Fruit fly (Drosophila melanogaster) whole organism, embryonic: Measurements from ENCODE around the gene CG10301.

Source experiments
- ATbp ChIP-seq: fragments of 200-800 bp; sonication (Bioruptor generic); optimal IDR thresholded peaks from 2 replicates; lab custom pipeline; 2017; ENCODE audit warnings: missing biosample characterization, mild to moderate bottlenecking, missing genetic modification characterization, missing genetic modification reagents
- Antp ChIP-seq: fragments of 200-800 bp; sonication (Bioruptor generic); optimal IDR thresholded peaks from 3 replicates; lab custom pipeline; 2016; ENCODE audit warnings: missing biosample characterization, missing genetic modification characterization
- BtbVII ChIP-seq: fragments of 200-800 bp; sonication (Bioruptor generic); optimal IDR thresholded peaks from 3 replicates; lab custom pipeline; 2017; ENCODE audit warnings: missing biosample characterization, mild to moderate bottlenecking, missing genetic modification characterization
- CG10147 ChIP-seq: fragments of 200-800 bp; sonication (Bioruptor generic); optimal IDR thresholded peaks from 2 replicates; lab custom pipeline; 2019; ENCODE audit warnings: missing biosample characterization, mild to moderate bottlenecking, missing genetic modification characterization, moderate library complexity
- CG1024 ChIP-seq: fragments of 200-800 bp; sonication (Bioruptor generic); IDR thresholded peaks from 2 replicates; pipeline ENCODE4 v1.3.6; 2022; ENCODE audit warnings: missing biosample characterization, missing genetic modification characterization
- CG11456 ChIP-seq: fragments of 200-800 bp; sonication (Bioruptor generic); IDR thresholded peaks from 3 replicates; pipeline ENCODE4 v1.3.6; 2022; ENCODE audit warnings: missing biosample characterization, missing genetic modification characterization
- CG12769 ChIP-seq: fragments of 200-800 bp; sonication (Bioruptor generic); optimal IDR thresholded peaks from 2 replicates; lab custom pipeline; 2019; ENCODE audit warnings: missing biosample characterization, mild to moderate bottlenecking, missing genetic modification characterization, moderate library complexity
- CG13287 ChIP-seq: fragments of 200-800 bp; sonication (Bioruptor generic); IDR thresholded peaks from 2 replicates; pipeline ENCODE4 v1.3.6; 2022; ENCODE audit warnings: missing biosample characterization, missing genetic modification characterization; ENCODE audit not compliant: partially characterized antibody
- CG13424 ChIP-seq: fragments of 200-800 bp; sonication (Bioruptor generic); optimal IDR thresholded peaks from 2 replicates; lab custom pipeline; 2019; ENCODE audit warnings: missing biosample characterization, mild to moderate bottlenecking, missing genetic modification characterization, moderate library complexity
- CG14667 ChIP-seq: fragments of 200-800 bp; sonication (Bioruptor generic); IDR thresholded peaks from 2 replicates; pipeline ENCODE4 v1.3.6; 2022; ENCODE audit warnings: missing biosample characterization, missing genetic modification characterization
- CG1602 ChIP-seq: fragments of 200-800 bp; sonication (Bioruptor generic); optimal IDR thresholded peaks from 3 replicates; lab custom pipeline; 2016; ENCODE audit warnings: missing biosample characterization, missing genetic modification characterization
- CG2875 ChIP-seq: fragments of 200-800 bp; sonication (Bioruptor generic); optimal IDR thresholded peaks from 2 replicates; lab custom pipeline; 2017; ENCODE audit warnings: missing biosample characterization, mild to moderate bottlenecking, missing genetic modification characterization, missing genetic modification reagents
- CG31388 ChIP-seq: fragments of 200-800 bp; sonication (Bioruptor generic); optimal IDR thresholded peaks from 2 replicates; lab custom pipeline; 2016; ENCODE audit warnings: missing biosample characterization, missing genetic modification characterization
- CG34376 ChIP-seq: fragments of 200-800 bp; sonication (Bioruptor generic); optimal IDR thresholded peaks from 2 replicates; lab custom pipeline; 2018; ENCODE audit warnings: missing biosample characterization, mild to moderate bottlenecking, missing genetic modification characterization
- CG34422 ChIP-seq: fragments of 200-800 bp; sonication (Bioruptor generic); IDR thresholded peaks from 3 replicates; pipeline ENCODE4 v1.3.6; 2022; ENCODE audit warnings: missing biosample characterization, missing genetic modification characterization
- CG42726 ChIP-seq: fragments of 200-800 bp; sonication (Bioruptor generic); IDR thresholded peaks from 2 replicates; pipeline ENCODE4 v1.3.6; 2022; ENCODE audit warnings: missing biosample characterization, missing genetic modification characterization; ENCODE audit not compliant: partially characterized antibody
- CG4854 ChIP-seq: fragments of 200-800 bp; sonication (Bioruptor generic); optimal IDR thresholded peaks from 2 replicates; lab custom pipeline; 2016; ENCODE audit warnings: missing biosample characterization, missing genetic modification characterization, inconsistent platforms
- CG6689 ChIP-seq: fragments of 200-800 bp; sonication (Bioruptor generic); IDR thresholded peaks from 2 replicates; pipeline ENCODE4 v1.3.6; 2022; ENCODE audit warnings: missing biosample characterization, missing genetic modification characterization
- CG7963 ChIP-seq: fragments of 200-800 bp; sonication (Bioruptor generic); IDR thresholded peaks from 3 replicates; pipeline ENCODE4 v1.3.6; 2022; ENCODE audit warnings: missing biosample characterization, missing genetic modification characterization; ENCODE audit not compliant: partially characterized antibody
- CG8478 ChIP-seq: fragments of >200 bp; optimal IDR thresholded peaks from 2 replicates; lab custom pipeline; 2018
- CG8944 ChIP-seq: fragments of 200-800 bp; sonication (Bioruptor generic); optimal IDR thresholded peaks from 3 replicates; lab custom pipeline; 2016; ENCODE audit warnings: missing biosample characterization, missing genetic modification characterization
- CG9215 ChIP-seq: fragments of 200-800 bp; sonication (Bioruptor generic); IDR thresholded peaks from 2 replicates; pipeline ENCODE4 v1.3.6; 2022; ENCODE audit warnings: missing biosample characterization, missing genetic modification characterization
- CG9876 ChIP-seq: fragments of 200-800 bp; sonication (Bioruptor generic); optimal IDR thresholded peaks from 2 replicates; lab custom pipeline; 2016; ENCODE audit warnings: missing biosample characterization, missing genetic modification characterization
- Camta ChIP-seq: fragments of 200-800 bp; sonication (Bioruptor generic); optimal IDR thresholded peaks from 2 replicates; lab custom pipeline; 2016; ENCODE audit warnings: missing biosample characterization, missing genetic modification characterization
- Deaf1 ChIP-seq: fragments of 200-800 bp; optimal IDR thresholded peaks from 3 replicates; lab custom pipeline; 2019; ENCODE audit warnings: missing biosample characterization, mild to moderate bottlenecking, missing genetic modification characterization, moderate library complexity
- Drgx ChIP-seq: fragments of 200-800 bp; sonication (Bioruptor generic); IDR thresholded peaks from 2 replicates; pipeline ENCODE4 v1.3.6; 2022; ENCODE audit warnings: missing biosample characterization, missing genetic modification characterization
- Elba2 ChIP-seq: fragments of 200-800 bp; sonication (Bioruptor generic); optimal IDR thresholded peaks from 3 replicates; lab custom pipeline; 2016; ENCODE audit warnings: missing biosample characterization, missing genetic modification characterization
- H15 ChIP-seq: fragments of 200-800 bp; sonication (Bioruptor generic); IDR thresholded peaks from 3 replicates; pipeline ENCODE4 v1.3.6; 2022; ENCODE audit warnings: missing biosample characterization, missing genetic modification characterization
- Hand ChIP-seq: fragments of 200-800 bp; sonication (Bioruptor generic); optimal IDR thresholded peaks from 2 replicates; lab custom pipeline; 2017; ENCODE audit warnings: mild to moderate bottlenecking, missing biosample characterization, missing genetic modification reagents, missing genetic modification characterization
- Lhr ChIP-seq: fragments of 200-800 bp; sonication (Bioruptor generic); optimal IDR thresholded peaks from 3 replicates; lab custom pipeline; 2017; ENCODE audit warnings: mild to moderate bottlenecking, missing biosample characterization, missing genetic modification reagents, missing genetic modification characterization
- Sox100B ChIP-seq: fragments of 200-800 bp; sonication (Bioruptor generic); optimal IDR thresholded peaks from 3 replicates; lab custom pipeline; 2018; ENCODE audit warnings: missing biosample characterization, mild to moderate bottlenecking, missing genetic modification characterization
- Sry-β ChIP-seq: fragments of 200-800 bp; sonication (Bioruptor generic); optimal IDR thresholded peaks from 2 replicates; lab custom pipeline; 2018; ENCODE audit warnings: missing biosample characterization, mild to moderate bottlenecking, missing genetic modification characterization, moderate library complexity
- Sry-δ ChIP-seq: fragments of 200-800 bp; sonication (Bioruptor generic); optimal IDR thresholded peaks from 2 replicates; lab custom pipeline; 2016; ENCODE audit warnings: missing biosample characterization, missing genetic modification characterization
- Stat92E ChIP-seq, 3 experiments: fragments of >200 bp in 2 of 3; fragments of 200-800 bp in 1 of 3; sonication (Bioruptor generic) in 1 of 3; optimal IDR thresholded peaks; 2 replicates each; lab custom pipeline; 2017 to 2019; ENCODE audit warnings: missing biosample characterization in 3 of 3, missing genetic modification characterization in 3 of 3, mild to moderate bottlenecking in 1 of 3, moderate library complexity in 1 of 3
- az2 ChIP-seq: fragments of 200-800 bp; sonication (Bioruptor generic); optimal IDR thresholded peaks from 3 replicates; lab custom pipeline; 2016; ENCODE audit warnings: missing biosample characterization, missing genetic modification characterization
- bowl ChIP-seq: fragments of 200-800 bp; sonication (Bioruptor generic); IDR thresholded peaks from 2 replicates; pipeline ENCODE4 v1.3.6; 2022; ENCODE audit warnings: missing biosample characterization, missing genetic modification characterization
- ewg ChIP-seq: fragments of 200-800 bp; sonication (Bioruptor generic); optimal IDR thresholded peaks from 3 replicates; lab custom pipeline; 2017; ENCODE audit warnings: mild to moderate bottlenecking, missing biosample characterization, missing genetic modification reagents, missing genetic modification characterization
- fd102C ChIP-seq: fragments of 200-800 bp; sonication (Bioruptor generic); optimal IDR thresholded peaks from 2 replicates; lab custom pipeline; 2018; ENCODE audit warnings: missing biosample characterization, mild to moderate bottlenecking, missing genetic modification characterization, moderate library complexity
- gro ChIP-seq: fragments of 200-800 bp; sonication (Bioruptor generic); optimal IDR thresholded peaks from 2 replicates; lab custom pipeline; 2016; ENCODE audit warnings: missing biosample characterization, missing genetic modification characterization
- ham ChIP-seq: fragments of 200-800 bp; sonication (Bioruptor generic); IDR thresholded peaks from 2 replicates; pipeline ENCODE4 v1.3.6; 2022; ENCODE audit warnings: missing biosample characterization, missing genetic modification characterization
- lov ChIP-seq, 2 experiments: fragments of 200-800 bp in 1 of 2; fragments of >200 bp in 1 of 2; sonication (Bioruptor generic) in 1 of 2; IDR thresholded peaks in 1 of 2; optimal IDR thresholded peaks in 1 of 2; 2 replicates in 1 of 2; 3 replicates in 1 of 2; pipeline versions ENCODE4 v1.3.6 to Lab custom; 2017 to 2022; ENCODE audit warnings: missing biosample characterization in 1 of 2, missing genetic modification characterization in 1 of 2
- mam ChIP-seq: fragments of 200-800 bp; sonication (Bioruptor generic); optimal IDR thresholded peaks from 3 replicates; lab custom pipeline; 2016; ENCODE audit warnings: missing biosample characterization, missing genetic modification characterization
- prd ChIP-seq, 3 experiments: fragments of >200 bp in 2 of 3; fragments of 200-800 bp in 1 of 3; sonication (Bioruptor generic) in 1 of 3; optimal IDR thresholded peaks in 2 of 3; IDR thresholded peaks in 1 of 3; 2 replicates in 2 of 3; 3 replicates in 1 of 3; pipeline versions ENCODE4 v1.3.6 to Lab custom; 2017 to 2022; ENCODE audit warnings: missing biosample characterization in 1 of 3, missing genetic modification characterization in 1 of 3
- pros ChIP-seq: fragments of 200-800 bp; sonication (Bioruptor generic); optimal IDR thresholded peaks from 3 replicates; lab custom pipeline; 2019; ENCODE audit warnings: missing biosample characterization, mild to moderate bottlenecking, missing genetic modification characterization, moderate library complexity
- pzg ChIP-seq: fragments of 200-800 bp; sonication (Bioruptor generic); optimal IDR thresholded peaks from 3 replicates; lab custom pipeline; 2018; ENCODE audit warnings: missing biosample characterization, mild to moderate bottlenecking, missing genetic modification characterization, moderate library complexity
- run ChIP-seq: fragments of 200-800 bp; sonication (Bioruptor generic); optimal IDR thresholded peaks from 3 replicates; lab custom pipeline; 2018; ENCODE audit warnings: missing biosample characterization, mild to moderate bottlenecking, missing genetic modification characterization
- schlank ChIP-seq: fragments of 200-800 bp; sonication (Bioruptor generic); optimal IDR thresholded peaks from 2 replicates; lab custom pipeline; 2018; ENCODE audit warnings: missing biosample characterization, mild to moderate bottlenecking, missing genetic modification characterization
- sisA ChIP-seq: fragments of 200-800 bp; sonication (Bioruptor generic); IDR thresholded peaks from 2 replicates; pipeline ENCODE4 v1.3.6; 2022; ENCODE audit warnings: missing biosample characterization, missing genetic modification characterization

Gene CG10301

dm6 chr3R:23757912-23758607 lies 48.1 kb downstream of the CG10301 start, which contains the start of the genes PTPMT1 and Hrd3 (continued):
- TF ChIP-seq Hand (GFP tag; lab: Kevin White, UChicago) (peak; percentile 96), prd (optimal IDR thresholded peaks at IDR 0.05; lab: Kevin White, UChicago) (no peak), prd (GFP tag; IDR thresholded peaks at IDR 0.05; lab: Robert Waterston, UW) (peak; percentile 98), CG6689 (GFP tag; lab: Robert Waterston, UW) (peak; percentile 98), Sox100B (peak; percentile 100), Drgx (GFP tag; lab: Robert Waterston, UW) (peak; percentile 93), CG13287 (peak; percentile 24; the same call in 1 of the 2 replicates), pzg (GFP tag; lab: Kevin White, UChicago) (peak; percentile 44), Sry-β (GFP tag; lab: Kevin White, UChicago) (peak; percentile 70), CG34376 (GFP tag; lab: Kevin White, UChicago) (peak; percentile 99), CG4854 (GFP tag; lab: Kevin White, UChicago) (peak; percentile 97), CG14667 (GFP tag; lab: Robert Waterston, UW) (peak; percentile 93), H15 (GFP tag; lab: Robert Waterston, UW) (peak; percentile 92), fd102C (GFP tag; lab: Kevin White, UChicago) (peak; percentile 73), CG8478 (lab: Kevin White, UChicago) (no peak), CG2875 (GFP tag; lab: Kevin White, UChicago) (peak; percentile 97), az2 (peak; percentile 99), ewg (GFP tag; lab: Kevin White, UChicago) (peak; percentile 96), CG1602 (GFP tag; lab: Kevin White, UChicago) (peak; percentile 99), CG8944 (peak; percentile 96), pros (GFP tag; lab: Kevin White, UChicago) (peak; percentile 77), Stat92E (GFP tag; optimal IDR thresholded peaks at IDR 0.05; lab: Kevin White, UChicago) (peak in 1 of 3 experiments; percentile 96), ATbp (GFP tag; lab: Kevin White, UChicago) (peak; percentile 96), mam (GFP tag; lab: Kevin White, UChicago) (peak; percentile 98), CG9215 (GFP tag; lab: Robert Waterston, UW) (peak; percentile 98), gro (GFP tag; lab: Kevin White, UChicago) (peak; percentile 97), run (tag; lab: Kevin White, UChicago) (peak; percentile 95), bowl (GFP tag; lab: Robert Waterston, UW) (peak; percentile 75; the same call in 1 of the 2 replicates), CG11456 (GFP tag; lab: Robert Waterston, UW) (peak; percentile 95), CG13424 (tag; lab: Kevin White, UChicago) (peak; percentile 99), Lhr (GFP tag; lab: Kevin White, UChicago) (peak; percentile 96), ham (GFP tag; lab: Robert Waterston, UW) (peak; percentile 87), CG42726 (no peak), schlank (tag; lab: Kevin White, UChicago) (peak; percentile 93), CG31388 (GFP tag; lab: Kevin White, UChicago) (peak; percentile 96), Antp (GFP tag; lab: Kevin White, UChicago) (peak; percentile 96), CG34422 (GFP tag; lab: Robert Waterston, UW) (peak; percentile 95), CG1024 (GFP tag; lab: Robert Waterston, UW) (peak; percentile 84), CG12769 (tag; lab: Kevin White, UChicago) (peak; percentile 84), sisA (GFP tag; lab: Robert Waterston, UW) (peak; percentile 97), Sry-δ (GFP tag; lab: Kevin White, UChicago) (peak; percentile 71), Camta (peak; percentile 97), CG9876 (GFP tag; lab: Kevin White, UChicago) (peak; percentile 94), Elba2 (peak; percentile 92), CG10147 (GFP tag; lab: Kevin White, UChicago) (peak; percentile 98), lov (optimal IDR thresholded peaks at IDR 0.05; lab: Kevin White, UChicago) (no peak), lov (GFP tag; IDR thresholded peaks at IDR 0.05; lab: Robert Waterston, UW) (peak; percentile 87), BtbVII (GFP tag; lab: Kevin White, UChicago) (peak; percentile 98), CG7963 (GFP tag; lab: Robert Waterston, UW) (no peak), Deaf1 (tag; lab: Kevin White, UChicago) (peak; percentile 86)
